Worm (Caenorhabditis elegans): ENCODE measurements around the gene aagr-3.

ce11 chrV:9699216-9699615 lies 30.1 kb downstream of the aagr-3 start:
- TF ChIP-seq sea-1 (GFP tag; conservative IDR thresholded peaks at IDR 0.05): no peak
- no peak for TF ChIP-seq ama-1 (optimal IDR thresholded peaks at IDR 0.05)
- no peak for TF ChIP-seq tra-4 (tag; optimal IDR thresholded peaks at IDR 0.05)
- no peak for TF ChIP-seq flt-1 (GFP tag; IDR thresholded peaks at IDR 0.05)
- no peak for TF ChIP-seq hmbx-1 (tag; optimal IDR thresholded peaks at IDR 0.05)
- TF ChIP-seq tbx-37 (GFP tag; conservative IDR thresholded peaks at IDR 0.05): no peak
- TF ChIP-seq ets-7 (tag; optimal IDR thresholded peaks at IDR 0.05): no peak
- no peak for TF ChIP-seq aly-1 (tag; optimal IDR thresholded peaks at IDR 0.05)
- no peak for TF ChIP-seq pes-1 (GFP tag; IDR thresholded peaks at IDR 0.05)
